Fruit fly (Drosophila melanogaster) whole organism, embryonic: Measurements from ENCODE around the gene Doc1.

Source experiments
- CG14710 ChIP-seq: fragments of 200-800 bp; sonication (Bioruptor generic); optimal IDR thresholded peaks from 3 replicates; lab custom pipeline; 2019; ENCODE audit warnings: missing biosample characterization, mild to moderate bottlenecking, missing genetic modification characterization, moderate library complexity
- CG18599 ChIP-seq: fragments of 200-800 bp; sonication (Bioruptor generic); optimal IDR thresholded peaks from 3 replicates; lab custom pipeline; 2017; ENCODE audit warnings: missing biosample characterization, missing genetic modification characterization, mild to moderate bottlenecking, moderate library complexity, missing genetic modification reagents
- CG3838 ChIP-seq: fragments of 200-800 bp; sonication (Bioruptor generic); optimal IDR thresholded peaks from 3 replicates; lab custom pipeline; 2016; ENCODE audit warnings: missing biosample characterization, missing genetic modification characterization
- CG8924 ChIP-seq: fragments of 200-800 bp; optimal IDR thresholded peaks from 3 replicates; lab custom pipeline; 2019; ENCODE audit warnings: missing biosample characterization, mild to moderate bottlenecking, missing genetic modification characterization, moderate library complexity
- CG9932 ChIP-seq: fragments of 200-800 bp; sonication (Bioruptor generic); IDR thresholded peaks from 2 replicates; pipeline ENCODE4 v1.3.6; 2022; ENCODE audit warnings: missing biosample characterization, missing genetic modification characterization
- Oli ChIP-seq: fragments of 200-800 bp; sonication (Bioruptor generic); optimal IDR thresholded peaks from 2 replicates; lab custom pipeline; 2018; ENCODE audit warnings: missing biosample characterization, mild to moderate bottlenecking, missing genetic modification characterization, moderate library complexity
- PHDP ChIP-seq: fragments of 200-800 bp; sonication (Bioruptor generic); optimal IDR thresholded peaks from 3 replicates; lab custom pipeline; 2018; ENCODE audit warnings: missing biosample characterization, mild to moderate bottlenecking, missing genetic modification characterization, moderate library complexity
- dysf ChIP-seq: fragments of 200-800 bp; sonication (Bioruptor generic); IDR thresholded peaks from 3 replicates; pipeline ENCODE4 v1.3.6; 2022; ENCODE audit warnings: missing biosample characterization, missing genetic modification characterization
- tll ChIP-seq, 2 experiments: fragments of 200-800 bp in 1 of 2; fragments of >200 bp in 1 of 2; sonication (Bioruptor generic) in 1 of 2; optimal IDR thresholded peaks; 2 replicates each; lab custom pipeline; 2017 to 2019; ENCODE audit warnings: missing biosample characterization in 2 of 2, missing genetic modification characterization in 2 of 2, mild to moderate bottlenecking in 1 of 2, moderate library complexity in 1 of 2
- wdn ChIP-seq: fragments of 200-800 bp; sonication (Bioruptor generic); IDR thresholded peaks from 2 replicates; pipeline ENCODE4 v1.3.6; 2022; ENCODE audit warnings: missing biosample characterization, missing genetic modification characterization
- z ChIP-seq: fragments of 200-800 bp; sonication (Bioruptor generic); IDR thresholded peaks from 3 replicates; pipeline ENCODE4 v1.3.6; 2022; ENCODE audit warnings: missing biosample characterization, missing genetic modification characterization

Gene Doc1

DNA sequence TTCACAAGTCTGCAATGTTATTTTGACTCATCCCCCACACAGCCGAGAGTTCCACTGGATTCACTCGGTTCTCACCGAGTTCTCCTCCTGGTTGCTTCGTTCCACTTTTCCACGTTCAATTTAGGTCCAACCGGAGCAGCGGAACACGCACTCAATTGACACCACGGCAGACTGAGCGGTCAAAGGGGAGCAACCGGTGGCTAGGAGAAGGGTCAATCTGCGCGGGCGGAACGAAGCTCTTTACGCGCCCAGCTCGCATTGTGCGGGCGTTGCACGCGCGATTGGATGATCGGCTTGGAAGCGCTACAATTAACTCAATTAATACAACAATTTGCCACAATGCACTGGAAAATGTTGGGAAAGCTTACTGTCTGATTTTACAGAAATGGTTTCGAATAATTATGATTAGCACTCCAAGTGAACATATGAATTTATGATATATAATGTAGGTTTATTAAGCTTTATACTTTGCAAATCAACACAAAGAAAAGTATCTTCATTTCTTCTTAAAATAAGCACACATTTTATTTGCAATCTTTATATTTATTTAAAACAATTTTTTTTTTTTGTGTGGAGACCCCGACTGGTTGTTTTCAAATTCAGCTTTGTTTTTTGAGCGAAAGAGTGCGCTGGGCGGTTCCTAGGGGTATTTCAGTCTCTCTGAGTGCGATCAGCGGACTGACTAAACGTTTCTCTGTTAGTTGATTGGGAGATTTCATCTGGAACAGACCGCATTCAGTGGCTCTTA lies 51.4 kb downstream of the Doc1 start, which contains the start of gene CG32032 (continued):
- TF ChIP-seq Oli (tag; lab: Kevin White, UChicago) (peak; percentile 35), dysf (GFP tag; lab: Robert Waterston, UW) (0 out of 3 replicates have a peak, but pooled peaks have one; percentile 47), z (GFP tag; lab: Robert Waterston, UW) (peak; percentile 68), PHDP (tag; lab: Kevin White, UChicago) (no peak), CG14710 (tag; lab: Kevin White, UChicago) (no peak), CG18599 (GFP tag; lab: Kevin White, UChicago) (peak; percentile 59), CG3838 (GFP tag; lab: Kevin White, UChicago) (no peak), tll (GFP tag; optimal IDR thresholded peaks at IDR 0.05; lab: Kevin White, UChicago) (no peak), CG9932 (GFP tag; lab: Robert Waterston, UW) (peak; percentile 24; the same call in 1 of the 2 replicates), CG8924 (tag; lab: Kevin White, UChicago) (peak; percentile 10), wdn (GFP tag; lab: Robert Waterston, UW) (0 out of 2 replicates have a peak, but pooled peaks have one; percentile 5)
